Fruit fly (Drosophila melanogaster) whole organism, prepupa: ENCODE measurements around the gene defl.
A peak's percentile ranks its signal among the peaks of the same experiment; 100 is the strongest.

Experiments
- Blimp-1 ChIP-seq: fragments of 200-800 bp; sonication (Bioruptor generic); optimal IDR thresholded peaks from 3 replicates; lab custom pipeline; 2017; ENCODE audit warnings: missing biosample characterization, missing genetic modification characterization, mild to moderate bottlenecking, moderate library complexity, missing genetic modification reagents
- CG10631 ChIP-seq: fragments of 200-800 bp; sonication (Bioruptor generic); optimal IDR thresholded peaks from 2 replicates; lab custom pipeline; 2016; ENCODE audit warnings: missing biosample characterization, missing genetic modification characterization
- CG11294 ChIP-seq: fragments of 200-800 bp; sonication (Bioruptor generic); IDR thresholded peaks from 2 replicates; pipeline ENCODE4 v1.3.6; 2022; ENCODE audit warnings: missing biosample characterization, missing genetic modification characterization
- CG11762 ChIP-seq: fragments of 200-800 bp; sonication (Bioruptor generic); optimal IDR thresholded peaks from 3 replicates; lab custom pipeline; 2016; ENCODE audit warnings: missing biosample characterization, missing genetic modification characterization; ENCODE audit not compliant: insufficient read depth
- CG15336 ChIP-seq: fragments of 200-800 bp; sonication (Bioruptor generic); IDR thresholded peaks from 2 replicates; pipeline ENCODE4 v1.3.6; 2022; ENCODE audit warnings: missing biosample characterization, missing genetic modification characterization
- CG1621 ChIP-seq: fragments of 200-800 bp; sonication (Bioruptor generic); optimal IDR thresholded peaks from 3 replicates; lab custom pipeline; 2018; ENCODE audit warnings: missing biosample characterization, mild to moderate bottlenecking, missing genetic modification characterization
- CG16779 ChIP-seq: fragments of 200-800 bp; sonication (Bioruptor generic); optimal IDR thresholded peaks from 3 replicates; lab custom pipeline; 2017; ENCODE audit warnings: missing biosample characterization, mild to moderate bottlenecking, missing genetic modification characterization
- CG31627 ChIP-seq: fragments of 200-800 bp; sonication (Bioruptor generic); optimal IDR thresholded peaks from 3 replicates; lab custom pipeline; 2016; ENCODE audit warnings: missing biosample characterization, missing genetic modification characterization
- CG32006 ChIP-seq: fragments of 200-800 bp; sonication (Bioruptor generic); optimal IDR thresholded peaks from 3 replicates; lab custom pipeline; 2017; ENCODE audit warnings: missing biosample characterization, mild to moderate bottlenecking, missing genetic modification characterization
- CG6163 ChIP-seq: fragments of 200-800 bp; sonication (Bioruptor generic); IDR thresholded peaks from 3 replicates; pipeline ENCODE4 v1.3.6; 2022; ENCODE audit warnings: missing biosample characterization, missing genetic modification characterization
- CG6276 ChIP-seq: fragments of 200-800 bp; sonication (Bioruptor generic); optimal IDR thresholded peaks from 2 replicates; lab custom pipeline; 2017; ENCODE audit warnings: missing biosample characterization, mild to moderate bottlenecking, missing genetic modification characterization
- CG6808 ChIP-seq: fragments of 200-800 bp; sonication (Bioruptor generic); optimal IDR thresholded peaks from 3 replicates; lab custom pipeline; 2017; ENCODE audit warnings: missing biosample characterization, missing genetic modification characterization, mild to moderate bottlenecking, moderate library complexity, missing genetic modification reagents
- CG6854 ChIP-seq: fragments of 200-800 bp; sonication (Bioruptor generic); optimal IDR thresholded peaks from 2 replicates; lab custom pipeline; 2017; ENCODE audit warnings: missing biosample characterization, mild to moderate bottlenecking, missing genetic modification characterization
- CG8119 ChIP-seq: fragments of 200-800 bp; sonication (Bioruptor generic); IDR thresholded peaks from 3 replicates; pipeline ENCODE4 v1.3.6; 2022; ENCODE audit warnings: missing biosample characterization, missing genetic modification characterization
- CG8632 ChIP-seq: fragments of 200-800 bp; sonication (Bioruptor generic); optimal IDR thresholded peaks from 3 replicates; lab custom pipeline; 2016; ENCODE audit warnings: missing biosample characterization, missing genetic modification characterization
- CG9139 ChIP-seq: fragments of 200-800 bp; sonication (Bioruptor generic); optimal IDR thresholded peaks from 3 replicates; lab custom pipeline; 2017; ENCODE audit warnings: missing biosample characterization, mild to moderate bottlenecking, missing genetic modification characterization
- Eip93F ChIP-seq: fragments of 200-800 bp; sonication (Bioruptor generic); optimal IDR thresholded peaks from 2 replicates; lab custom pipeline; 2016; ENCODE audit warnings: missing biosample characterization, mild to moderate bottlenecking, missing genetic modification characterization
- Ets21C ChIP-seq: fragments of 200-800 bp; sonication (Bioruptor generic); optimal IDR thresholded peaks from 3 replicates; lab custom pipeline; 2016; ENCODE audit warnings: missing biosample characterization, missing genetic modification characterization
- Gug ChIP-seq: fragments of 200-800 bp; sonication (Bioruptor generic); IDR thresholded peaks from 2 replicates; pipeline ENCODE4 v1.3.6; 2022; ENCODE audit warnings: missing biosample characterization, missing genetic modification characterization
- Hr38 ChIP-seq: sonication (Bioruptor generic); optimal IDR thresholded peaks from 2 replicates; lab custom pipeline; 2016; ENCODE audit warnings: missing biosample characterization, missing genetic modification characterization
- Hr39 ChIP-seq: fragments of 200-800 bp; sonication (Bioruptor generic); optimal IDR thresholded peaks from 2 replicates; lab custom pipeline; 2016; ENCODE audit warnings: missing biosample characterization, missing genetic modification characterization
- Hr4 ChIP-seq: fragments of 200-800 bp; sonication (Bioruptor generic); optimal IDR thresholded peaks from 3 replicates; lab custom pipeline; 2016; ENCODE audit warnings: missing biosample characterization, missing genetic modification characterization
- Lpt ChIP-seq: fragments of 200-800 bp; sonication (Bioruptor generic); optimal IDR thresholded peaks from 3 replicates; lab custom pipeline; 2016; ENCODE audit warnings: missing biosample characterization, missing genetic modification characterization
- Met ChIP-seq: fragments of 200-800 bp; sonication (Bioruptor generic); optimal IDR thresholded peaks from 3 replicates; lab custom pipeline; 2016; ENCODE audit warnings: missing biosample characterization, missing genetic modification characterization
- achi ChIP-seq: fragments of 200-800 bp; sonication (Bioruptor generic); optimal IDR thresholded peaks from 3 replicates; lab custom pipeline; 2016; ENCODE audit warnings: missing biosample characterization, missing genetic modification characterization
- acj6 ChIP-seq: fragments of 200-800 bp; sonication (Bioruptor generic); optimal IDR thresholded peaks from 3 replicates; lab custom pipeline; 2016; ENCODE audit warnings: missing biosample characterization, missing genetic modification characterization
- dac ChIP-seq: fragments of 200-800 bp; sonication (Bioruptor generic); optimal IDR thresholded peaks from 2 replicates; lab custom pipeline; 2017; ENCODE audit warnings: missing biosample characterization, mild to moderate bottlenecking, missing genetic modification characterization
- dsx ChIP-seq: fragments of 200-800 bp; optimal IDR thresholded peaks from 3 replicates; lab custom pipeline; 2019; ENCODE audit warnings: missing biosample characterization, mild to moderate bottlenecking, missing genetic modification characterization, moderate library complexity; ENCODE audit not compliant: poor library complexity, severe bottlenecking
- eg ChIP-seq: fragments of 200-800 bp; sonication (Bioruptor generic); IDR thresholded peaks from 3 replicates; pipeline ENCODE4 v1.3.6; 2022; ENCODE audit warnings: missing biosample characterization, missing genetic modification characterization
- fd59A ChIP-seq: fragments of 200-800 bp; sonication (Bioruptor generic); optimal IDR thresholded peaks from 2 replicates; lab custom pipeline; 2017; ENCODE audit warnings: missing biosample characterization, mild to moderate bottlenecking, missing genetic modification characterization, missing genetic modification reagents
- fd85E ChIP-seq: fragments of 200-800 bp; sonication (Bioruptor generic); optimal IDR thresholded peaks from 3 replicates; lab custom pipeline; 2016; ENCODE audit warnings: missing biosample characterization, missing genetic modification characterization
- fkh ChIP-seq: fragments of 200-800 bp; sonication (Bioruptor generic); optimal IDR thresholded peaks from 3 replicates; lab custom pipeline; 2017; ENCODE audit warnings: missing biosample characterization, mild to moderate bottlenecking, missing genetic modification characterization, moderate library complexity
- lz ChIP-seq: fragments of 200-800 bp; sonication (Bioruptor generic); optimal IDR thresholded peaks from 3 replicates; lab custom pipeline; 2016; ENCODE audit warnings: missing biosample characterization, missing genetic modification characterization
- net ChIP-seq: fragments of 200-800 bp; sonication (Bioruptor generic); optimal IDR thresholded peaks from 3 replicates; lab custom pipeline; 2016; ENCODE audit warnings: missing biosample characterization, missing genetic modification characterization
- salr ChIP-seq, 2 experiments: fragments of 200-800 bp; sonication (Bioruptor generic); optimal IDR thresholded peaks; 3 replicates each; lab custom pipeline; 2016 to 2018; ENCODE audit warnings: missing biosample characterization in 2 of 2, missing genetic modification characterization in 2 of 2, mild to moderate bottlenecking in 1 of 2
- ss ChIP-seq, 2 experiments: fragments of 200-800 bp; sonication (Bioruptor generic); optimal IDR thresholded peaks; 2 replicates in 1 of 2; 3 replicates in 1 of 2; lab custom pipeline; 2017 to 2018; ENCODE audit warnings: mild to moderate bottlenecking in 2 of 2, missing biosample characterization in 2 of 2, missing genetic modification characterization in 2 of 2, moderate library complexity in 1 of 2
- svp ChIP-seq: fragments of 200-800 bp; sonication (Bioruptor generic); peaks from one replicate; lab custom pipeline; 2016; ENCODE audit warnings: missing biosample characterization, missing genetic modification characterization
- topi ChIP-seq: fragments of 200-800 bp; sonication (Bioruptor generic); optimal IDR thresholded peaks from 3 replicates; lab custom pipeline; 2016; ENCODE audit warnings: missing biosample characterization, missing genetic modification characterization
- vri ChIP-seq: fragments of 200-800 bp; sonication (Bioruptor generic); optimal IDR thresholded peaks from 3 replicates; lab custom pipeline; 2016; ENCODE audit warnings: missing biosample characterization, mild to moderate bottlenecking, missing genetic modification characterization

Gene defl

DNA sequence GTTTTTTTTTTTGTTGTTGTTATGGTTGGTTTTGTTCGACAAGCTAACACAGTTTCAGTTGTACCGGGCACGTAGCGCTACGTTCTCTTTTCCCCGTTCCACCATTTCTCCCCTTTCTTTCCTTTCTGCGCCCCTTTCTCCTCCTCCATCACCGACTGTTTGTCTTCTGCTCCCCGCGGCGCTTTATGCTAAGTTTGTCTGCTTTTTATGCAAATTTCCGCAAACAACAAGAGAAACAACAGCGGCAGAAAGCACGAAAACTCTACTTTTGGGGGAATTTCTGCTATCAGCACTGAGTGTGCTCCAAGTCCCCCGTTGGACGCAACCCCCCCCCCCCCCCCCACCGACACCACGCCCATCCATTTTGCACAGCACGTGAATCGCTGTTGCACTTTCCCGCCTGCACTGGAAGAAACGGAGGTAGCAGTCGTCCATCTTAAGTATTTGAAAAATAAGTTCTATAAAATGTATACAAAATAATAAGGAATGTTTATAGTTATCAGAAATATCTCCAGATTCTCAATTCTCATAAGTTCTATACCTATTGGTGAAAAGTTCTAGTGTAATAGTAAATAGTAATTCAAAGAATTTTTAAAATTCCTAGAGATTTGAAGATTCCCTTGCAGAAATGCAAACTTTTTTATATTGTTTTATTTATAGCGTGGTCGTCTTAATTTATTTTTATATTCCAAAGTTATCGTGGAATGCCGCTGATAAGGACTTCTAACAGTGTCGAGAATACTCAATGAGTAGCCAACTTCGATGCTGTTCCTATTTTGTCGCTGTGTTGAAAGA lies 41.9 kb downstream of the defl start (continued):
- TF ChIP-seq achi (GFP tag; lab: Kevin White, UChicago) (peak; percentile 34), CG9139 (no peak), ss (GFP tag; optimal IDR thresholded peaks at IDR 0.05; lab: Kevin White, UChicago) (no peak), CG8632 (GFP tag; lab: Kevin White, UChicago) (peak; percentile 12), acj6 (GFP tag; lab: Kevin White, UChicago) (peak; percentile 32), CG31627 (GFP tag; lab: Kevin White, UChicago) (peak; percentile 24), CG6854 (no peak), Gug (GFP tag; lab: Robert Waterston, UW) (peak; percentile 43), CG10631 (GFP tag; lab: Kevin White, UChicago) (peak; percentile 39), CG6276 (GFP tag; lab: Kevin White, UChicago) (peak; percentile 56), CG11762 (peak; percentile 15), CG8119 (GFP tag; lab: Robert Waterston, UW) (peak; percentile 57), CG15336 (peak; percentile 59), fd85E (GFP tag; lab: Kevin White, UChicago) (no peak), Eip93F (GFP tag; lab: Kevin White, UChicago) (no peak), CG32006 (peak; percentile 78), CG16779 (tag; lab: Kevin White, UChicago) (no peak), CG6808 (peak; percentile 9), Hr38 (GFP tag; lab: Kevin White, UChicago) (no peak), vri (GFP tag; lab: Kevin White, UChicago) (no peak), CG6163 (GFP tag; lab: Robert Waterston, UW) (no peak; the same call in 2 of the 3 replicates), CG11294 (GFP tag; lab: Robert Waterston, UW) (no peak), Lpt (GFP tag; lab: Kevin White, UChicago) (peak; percentile 30), fd59A (GFP tag; lab: Kevin White, UChicago) (no peak), net (GFP tag; lab: Kevin White, UChicago) (peak; percentile 26), CG1621 (tag; lab: Kevin White, UChicago) (no peak), Ets21C (no peak), dsx (no peak), dac (GFP tag; lab: Kevin White, UChicago) (peak; percentile 16)

DNA sequence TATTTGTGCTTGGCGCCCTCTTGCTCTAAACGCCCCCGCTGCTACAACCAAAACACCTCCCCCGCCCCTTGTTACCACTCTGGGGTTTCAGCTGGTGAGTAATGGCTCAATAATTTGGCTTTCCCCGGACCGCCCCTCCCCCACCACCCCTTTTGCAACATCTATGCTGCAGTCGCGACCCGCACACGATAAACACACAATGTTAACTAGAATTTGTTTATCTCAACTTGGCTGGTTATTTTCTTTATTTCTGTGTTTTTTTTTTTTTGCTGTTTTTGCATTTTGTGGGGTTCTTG lies 42.4 kb downstream of the defl start:
- no peak for TF ChIP-seq CG6163 (GFP tag; lab: Robert Waterston, UW)
- TF ChIP-seq Hr38 (GFP tag; lab: Kevin White, UChicago), result no peak
- TF ChIP-seq svp (GFP tag; lab: Kevin White, UChicago), result no peak
- TF ChIP-seq CG15336, result no peak
- no peak for TF ChIP-seq fkh (GFP tag; lab: Kevin White, UChicago)
- TF ChIP-seq achi (GFP tag; lab: Kevin White, UChicago), result no peak
- no peak for TF ChIP-seq CG6276 (GFP tag; lab: Kevin White, UChicago)
- TF ChIP-seq ss (GFP tag; optimal IDR thresholded peaks at IDR 0.05; lab: Kevin White, UChicago), result no peak
- TF ChIP-seq Hr4, result no peak
- TF ChIP-seq lz (GFP tag; lab: Kevin White, UChicago), result no peak
- TF ChIP-seq Hr39 (GFP tag; lab: Kevin White, UChicago), result no peak
- TF ChIP-seq Blimp-1 (GFP tag; lab: Kevin White, UChicago), result no peak
- no peak for TF ChIP-seq Met (GFP tag; lab: Kevin White, UChicago)
- TF ChIP-seq CG8119 (GFP tag; lab: Robert Waterston, UW), result no peak
- TF ChIP-seq salr (GFP tag; optimal IDR thresholded peaks at IDR 0.05; lab: Kevin White, UChicago), result no peak
- no peak for TF ChIP-seq eg (GFP tag; lab: Robert Waterston, UW)
- TF ChIP-seq CG11762, result no peak
- no peak for TF ChIP-seq topi (GFP tag; lab: Kevin White, UChicago)
